Worm (Caenorhabditis elegans) whole organism, mixed stage, embryonic: ENCODE measurements around the gene F20C5.6.

Experiments used
- M03D4.4 ChIP-seq: sonication (generic microtip); optimal IDR thresholded peaks from 2 replicates; lab custom pipeline; 2017; ENCODE audit warnings: mild to moderate bottlenecking, missing genetic modification characterization, missing compliant biosample characterization
- bed-3 ChIP-seq: fragments of 200-800 bp; sonication (Bioruptor generic); optimal IDR thresholded peaks from 3 replicates; lab custom pipeline; 2018; ENCODE audit warnings: mild to moderate bottlenecking, missing genetic modification characterization, moderate library complexity, missing compliant biosample characterization
- blmp-1 ChIP-seq: fragments of 150-350 bp; optimal IDR thresholded peaks from 2 replicates; lab custom pipeline; 2014; ENCODE audit warnings: missing biosample characterization, missing genetic modification characterization
- ceh-39 ChIP-seq: fragments of 150-350 bp; optimal IDR thresholded peaks from 2 replicates; lab custom pipeline; 2014; ENCODE audit warnings: missing biosample characterization, missing genetic modification characterization
- ceh-43 ChIP-seq: fragments of 200-800 bp; sonication (Bioruptor generic); optimal IDR thresholded peaks from 2 replicates; lab custom pipeline; 2018; ENCODE audit warnings: mild to moderate bottlenecking, missing genetic modification characterization, moderate library complexity, missing compliant biosample characterization
- ceh-83 ChIP-seq: fragments of 200-800 bp; sonication (Bioruptor generic); optimal IDR thresholded peaks from 2 replicates; lab custom pipeline; 2018; ENCODE audit warnings: mild to moderate bottlenecking, missing genetic modification characterization, missing compliant biosample characterization
- ces-1 ChIP-seq: fragments of 150-350 bp; optimal IDR thresholded peaks from 2 replicates; lab custom pipeline; 2014; ENCODE audit warnings: missing biosample characterization, missing genetic modification reagents, missing genetic modification characterization
- cnd-1 ChIP-seq: fragments of 200-800 bp; sonication (Bioruptor generic); optimal IDR thresholded peaks from 2 replicates; lab custom pipeline; 2018; ENCODE audit warnings: mild to moderate bottlenecking, missing genetic modification characterization, missing compliant biosample characterization
- drap-1 ChIP-seq: fragments of 200-800 bp; sonication (Bioruptor generic); optimal IDR thresholded peaks from 3 replicates; lab custom pipeline; 2018; ENCODE audit warnings: mild to moderate bottlenecking, missing genetic modification characterization, missing compliant biosample characterization
- elt-1 ChIP-seq: sonication (generic microtip); optimal IDR thresholded peaks from 2 replicates; lab custom pipeline; 2017; ENCODE audit warnings: missing genetic modification characterization, mild to moderate bottlenecking, missing compliant biosample characterization, antibody characterized with exemption, moderate library complexity, borderline replicate concordance; ENCODE audit not compliant: insufficient read depth
- elt-3 ChIP-seq: fragments of 150-350 bp; optimal IDR thresholded peaks from 2 replicates; lab custom pipeline; 2014; ENCODE audit warnings: missing biosample characterization, missing genetic modification characterization
- flh-1 ChIP-seq: fragments of 200-800 bp; sonication (Bioruptor generic); optimal IDR thresholded peaks from 2 replicates; lab custom pipeline; 2018; ENCODE audit warnings: mild to moderate bottlenecking, missing genetic modification characterization, moderate library complexity, missing compliant biosample characterization
- hlh-1 ChIP-seq: fragments of 150-350 bp; optimal IDR thresholded peaks from 2 replicates; lab custom pipeline; 2014; ENCODE audit warnings: missing biosample characterization, missing genetic modification reagents, missing genetic modification characterization
- lin-13 ChIP-seq: fragments of 150-350 bp; optimal IDR thresholded peaks from 2 replicates; lab custom pipeline; 2014; ENCODE audit warnings: missing biosample characterization, missing genetic modification characterization
- lin-32 ChIP-seq: fragments of 200-800 bp; sonication (Bioruptor generic); optimal IDR thresholded peaks from 2 replicates; lab custom pipeline; 2018; ENCODE audit warnings: mild to moderate bottlenecking, missing genetic modification characterization, missing compliant biosample characterization
- lsy-2 ChIP-seq: fragments of 150-350 bp; optimal IDR thresholded peaks from 2 replicates; lab custom pipeline; 2014; ENCODE audit warnings: missing biosample characterization, missing genetic modification characterization
- mab-5 ChIP-seq: fragments of 150-350 bp; optimal IDR thresholded peaks from 2 replicates; lab custom pipeline; 2014; ENCODE audit warnings: missing biosample characterization, missing genetic modification characterization
- mep-1 ChIP-seq: fragments of 150-350 bp; optimal IDR thresholded peaks from 2 replicates; lab custom pipeline; 2017; ENCODE audit warnings: missing biosample characterization, missing genetic modification reagents, missing genetic modification characterization, inconsistent platforms
- mls-2 ChIP-seq: sonication (generic microtip); optimal IDR thresholded peaks from 2 replicates; lab custom pipeline; 2016; ENCODE audit warnings: mild to moderate bottlenecking, missing genetic modification characterization, moderate library complexity, missing compliant biosample characterization
- nhr-12 ChIP-seq: fragments of 150-350 bp; optimal IDR thresholded peaks from 2 replicates; lab custom pipeline; 2014; ENCODE audit warnings: missing biosample characterization, missing genetic modification characterization
- nhr-2 ChIP-seq: fragments of 150-350 bp; optimal IDR thresholded peaks from 2 replicates; lab custom pipeline; 2014; ENCODE audit warnings: missing biosample characterization, missing genetic modification characterization
- nhr-28 ChIP-seq: fragments of 150-350 bp; optimal IDR thresholded peaks from 2 replicates; lab custom pipeline; 2014; ENCODE audit warnings: missing biosample characterization, missing genetic modification characterization
- nhr-76 ChIP-seq: sonication (generic microtip); optimal IDR thresholded peaks from 2 replicates; lab custom pipeline; 2017; ENCODE audit warnings: missing biosample characterization, missing genetic modification characterization
- pha-4 ChIP-seq: fragments of 150-350 bp; optimal IDR thresholded peaks from 2 replicates; lab custom pipeline; 2018; ENCODE audit warnings: missing biosample characterization, missing genetic modification reagents, missing genetic modification characterization
- sem-2 ChIP-seq: fragments of 200-800 bp; sonication (Bioruptor generic); optimal IDR thresholded peaks from 2 replicates; lab custom pipeline; 2018; ENCODE audit warnings: mild to moderate bottlenecking, missing genetic modification characterization, missing compliant biosample characterization
- snpc-4 ChIP-seq: fragments of 150-350 bp; optimal IDR thresholded peaks from 2 replicates; lab custom pipeline; 2014; ENCODE audit warnings: missing biosample characterization, missing genetic modification characterization
- sptf-1 ChIP-seq: sonication (generic microtip); optimal IDR thresholded peaks from 2 replicates; lab custom pipeline; 2017; ENCODE audit warnings: mild to moderate bottlenecking, missing genetic modification characterization, moderate library complexity, missing compliant biosample characterization
- tbx-8 ChIP-seq: fragments of 200-800 bp; sonication (Bioruptor generic); optimal IDR thresholded peaks from 2 replicates; lab custom pipeline; 2018; ENCODE audit warnings: mild to moderate bottlenecking, missing genetic modification characterization, moderate library complexity, missing compliant biosample characterization
- unc-120 ChIP-seq: sonication (generic microtip); optimal IDR thresholded peaks from 2 replicates; lab custom pipeline; 2017; ENCODE audit warnings: missing genetic modification characterization, missing compliant biosample characterization; ENCODE audit not compliant: poor library complexity, severe bottlenecking
- unc-39 ChIP-seq: fragments of 150-350 bp; optimal IDR thresholded peaks from 2 replicates; lab custom pipeline; 2014; ENCODE audit warnings: missing biosample characterization, missing genetic modification characterization
- unc-62 ChIP-seq: fragments of 150-350 bp; optimal IDR thresholded peaks from 2 replicates; lab custom pipeline; 2014; ENCODE audit warnings: missing biosample characterization, missing genetic modification reagents, missing genetic modification characterization
- zip-8 ChIP-seq: fragments of 150-350 bp; optimal IDR thresholded peaks from 2 replicates; lab custom pipeline; 2014; ENCODE audit warnings: missing biosample characterization, missing genetic modification characterization
- ztf-11 ChIP-seq: fragments of 150-350 bp; optimal IDR thresholded peaks from 2 replicates; lab custom pipeline; 2014; ENCODE audit warnings: missing biosample characterization, missing genetic modification characterization

Gene F20C5.6

DNA sequence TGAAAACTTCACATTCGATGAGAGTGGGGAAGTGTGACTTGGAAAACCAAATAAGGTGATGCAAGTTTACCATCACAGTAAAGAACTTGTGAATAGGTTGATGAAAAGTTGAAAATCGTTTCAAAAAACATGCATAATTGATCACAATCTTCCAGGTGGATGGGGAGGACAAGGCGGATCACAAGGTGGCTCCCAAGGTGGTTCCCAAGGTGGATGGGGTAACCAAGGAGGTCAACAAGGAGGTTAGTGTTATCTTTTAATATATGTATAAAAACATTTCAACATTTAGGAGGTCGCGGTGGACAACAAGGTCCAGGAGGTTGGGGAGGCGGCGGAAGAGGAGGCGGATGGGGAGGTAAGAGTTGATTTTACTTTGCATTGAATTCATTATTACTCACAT is 44.6 kb upstream of the F20C5.6 start, which contains the start of gene T28C6.10:
Gene T28C6.10, plus strand, starts transcription at position 301 of the 400 bp plus-strand sequence.
- TF ChIP-seq blmp-1 (no peak), sem-2 (no peak), ceh-39 (tag; lab: Kevin White, UChicago) (no peak), unc-120 (no peak), ceh-83 (GFP tag; lab: Kevin White, UChicago) (no peak), hlh-1 (tag; lab: Kevin White, UChicago) (no peak), bed-3 (GFP tag; lab: Kevin White, UChicago) (no peak), nhr-2 (no peak), sptf-1 (no peak), ceh-43 (GFP tag; lab: Kevin White, UChicago) (no peak), ces-1 (GFP tag; lab: Kevin White, UChicago) (no peak), zip-8 (no peak), lin-32 (GFP tag; lab: Kevin White, UChicago) (no peak), nhr-76 (tag; lab: Kevin White, UChicago) (no peak), nhr-28 (no peak), elt-3 (tag; lab: Kevin White, UChicago) (no peak), snpc-4 (tag; lab: Kevin White, UChicago) (no peak), flh-1 (GFP tag; lab: Kevin White, UChicago) (no peak)

DNA sequence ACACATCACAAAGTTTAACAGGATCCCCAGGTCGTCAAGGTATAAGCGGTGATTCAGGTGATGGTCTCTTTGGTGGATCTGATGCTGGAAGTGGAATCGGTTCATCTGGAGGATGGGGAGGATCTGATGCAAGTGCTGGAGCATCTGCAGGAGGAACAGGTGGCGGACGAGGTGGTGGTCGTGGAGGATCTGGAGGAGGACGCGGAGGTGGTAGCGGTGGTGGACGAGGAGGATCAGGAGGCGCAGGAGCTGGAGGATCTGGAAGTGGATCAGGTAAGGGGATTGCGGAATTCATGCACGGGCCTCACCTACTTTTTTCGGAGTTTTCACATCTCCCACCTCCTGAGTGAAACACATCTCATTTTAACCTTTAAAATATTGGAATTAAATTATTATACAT is 43.6 kb upstream of the F20C5.6 start:
- no peak for TF ChIP-seq unc-39 (tag; lab: Kevin White, UChicago)
- no peak for TF ChIP-seq ceh-83 (GFP tag; lab: Kevin White, UChicago)
- TF ChIP-seq nhr-2: no peak
- no peak for TF ChIP-seq sptf-1
- TF ChIP-seq nhr-76 (tag; lab: Kevin White, UChicago): no peak
- no peak for TF ChIP-seq elt-3 (tag; lab: Kevin White, UChicago)
- no peak for TF ChIP-seq nhr-12
- no peak for TF ChIP-seq ces-1 (GFP tag; lab: Kevin White, UChicago)
- TF ChIP-seq nhr-28: no peak
- no peak for TF ChIP-seq lsy-2 (tag; lab: Kevin White, UChicago)
- no peak for TF ChIP-seq ceh-43 (GFP tag; lab: Kevin White, UChicago)

DNA sequence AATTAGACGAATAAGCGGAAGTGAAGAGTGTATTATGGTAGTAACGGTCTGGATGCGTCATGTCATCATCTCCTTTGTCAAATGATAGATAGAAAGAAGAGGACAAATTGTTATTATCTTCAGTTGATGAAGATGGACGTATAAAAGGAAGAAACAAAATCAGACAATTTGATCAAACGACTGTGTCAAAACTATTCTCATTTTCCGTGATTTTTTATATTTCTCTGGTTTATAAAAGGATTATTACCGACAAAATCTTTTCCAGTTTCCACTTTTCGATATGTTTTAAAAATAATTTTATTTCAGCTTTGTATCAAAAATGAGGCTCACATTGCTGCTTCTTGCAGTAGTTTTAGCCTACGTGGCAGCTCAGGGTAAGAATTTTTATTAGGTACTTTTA is 43.0 kb upstream of the F20C5.6 start, which contains the start of gene grsp-2:
Gene grsp-2, plus strand, starts transcription at position 301 of the 400 bp plus-strand sequence.
- TF ChIP-seq nhr-76 (tag; lab: Kevin White, UChicago) (no peak), mls-2 (tag; lab: Kevin White, UChicago) (no peak), lsy-2 (tag; lab: Kevin White, UChicago) (no peak), ztf-11 (no peak), tbx-8 (GFP tag; lab: Kevin White, UChicago) (no peak), ces-1 (GFP tag; lab: Kevin White, UChicago) (no peak), drap-1 (GFP tag; lab: Kevin White, UChicago) (no peak), unc-62 (GFP tag; lab: Kevin White, UChicago) (no peak), sptf-1 (no peak), ceh-83 (GFP tag; lab: Kevin White, UChicago) (no peak), cnd-1 (tag; lab: Kevin White, UChicago) (no peak)

DNA sequence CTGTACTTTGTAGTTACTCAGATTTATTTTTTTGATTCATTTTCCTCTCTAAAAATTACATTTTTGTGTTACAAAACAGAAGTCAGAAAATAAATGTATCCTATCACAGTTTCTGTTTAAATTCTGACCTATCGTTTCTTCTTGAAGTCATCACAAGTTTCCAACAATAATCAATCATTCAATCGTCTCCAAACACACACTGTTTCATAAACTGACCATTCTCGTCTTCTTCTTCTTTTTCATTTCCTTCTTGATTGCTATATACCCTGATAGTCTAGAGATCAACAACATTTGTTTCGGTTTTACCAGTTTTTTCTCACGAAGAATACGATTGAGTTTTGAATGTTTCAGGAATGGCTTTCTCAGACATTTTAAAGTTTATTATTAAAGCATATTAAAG is 42.2 kb upstream of the F20C5.6 start:
- no peak for TF ChIP-seq drap-1 (GFP tag; lab: Kevin White, UChicago)
- no peak for TF ChIP-seq ceh-39 (tag; lab: Kevin White, UChicago)
- TF ChIP-seq ceh-43 (GFP tag; lab: Kevin White, UChicago): no peak
- TF ChIP-seq unc-39 (tag; lab: Kevin White, UChicago): no peak
- no peak for TF ChIP-seq ces-1 (GFP tag; lab: Kevin White, UChicago)
- no peak for TF ChIP-seq lin-32 (GFP tag; lab: Kevin White, UChicago)
- no peak for TF ChIP-seq elt-1 (tag; lab: Kevin White, UChicago)
- no peak for TF ChIP-seq cnd-1 (tag; lab: Kevin White, UChicago)
- no peak for TF ChIP-seq snpc-4 (tag; lab: Kevin White, UChicago)
- TF ChIP-seq lin-13: no peak
- TF ChIP-seq mab-5 (tag; lab: Kevin White, UChicago): no peak
- no peak for TF ChIP-seq mls-2 (tag; lab: Kevin White, UChicago)
- TF ChIP-seq sptf-1: no peak
- TF ChIP-seq flh-1 (GFP tag; lab: Kevin White, UChicago): no peak
- no peak for TF ChIP-seq mep-1 (tag; lab: Kevin White, UChicago)
- TF ChIP-seq M03D4.4: no peak
- no peak for TF ChIP-seq pha-4 (tag; lab: Kevin White, UChicago)
